Fruit fly (Drosophila melanogaster) whole organism: Measurements from ENCODE around the gene CG4374.

Source experiments
- CG8478 ChIP-seq: fragments of >200 bp; optimal IDR thresholded peaks from 2 replicates; lab custom pipeline; 2018; ENCODE audit warnings: inconsistent platforms
- Dll ChIP-seq: fragments of >200 bp; optimal IDR thresholded peaks from 2 replicates; lab custom pipeline; 2017
- EcR ChIP-seq, 2 experiments: fragments of >200 bp; optimal IDR thresholded peaks; 2 replicates each; lab custom pipeline; 2017; ENCODE audit warnings: missing biosample characterization in 2 of 2, missing genetic modification characterization in 2 of 2, missing genetic modification reagents in 2 of 2
- pan ChIP-seq: fragments of >200 bp; optimal IDR thresholded peaks from 2 replicates; lab custom pipeline; 2017
- psq ChIP-seq: fragments of >200 bp; optimal IDR thresholded peaks from 2 replicates; lab custom pipeline; 2017
- usp ChIP-seq: fragments of >200 bp; optimal IDR thresholded peaks from 2 replicates; lab custom pipeline; 2017; ENCODE audit warnings: missing biosample characterization, missing genetic modification characterization, mixed read lengths

Gene CG4374

dm6 chr3R:23487201-23487600, 15.1 kb upstream of the CG4374 start, which contains the start of gene Ir94h:
Gene Ir94h, plus strand, starts transcription at chr3R:23487501.
- no peak for TF ChIP-seq Dll
- TF ChIP-seq pan (lab: Kevin White, UChicago): no peak
- TF ChIP-seq psq (lab: Kevin White, UChicago): no peak
- no peak for TF ChIP-seq CG8478 (lab: Kevin White, UChicago)
- no peak for TF ChIP-seq usp (GFP tag; lab: Kevin White, UChicago)
- TF ChIP-seq EcR (GFP tag; optimal IDR thresholded peaks at IDR 0.05; lab: Kevin White, UChicago): no peak

- no peak for TF ChIP-seq usp (GFP tag; lab: Kevin White, UChicago)
- no peak for TF ChIP-seq Dll
- no peak for TF ChIP-seq CG8478 (lab: Kevin White, UChicago)
- no peak for TF ChIP-seq pan (lab: Kevin White, UChicago)
- no peak for TF ChIP-seq EcR (GFP tag; optimal IDR thresholded peaks at IDR 0.05; lab: Kevin White, UChicago)
- no peak for TF ChIP-seq psq (lab: Kevin White, UChicago)
Measured at dm6 chr3R:23486743-23487142, 14.7 kb upstream of the CG4374 start.

DNA sequence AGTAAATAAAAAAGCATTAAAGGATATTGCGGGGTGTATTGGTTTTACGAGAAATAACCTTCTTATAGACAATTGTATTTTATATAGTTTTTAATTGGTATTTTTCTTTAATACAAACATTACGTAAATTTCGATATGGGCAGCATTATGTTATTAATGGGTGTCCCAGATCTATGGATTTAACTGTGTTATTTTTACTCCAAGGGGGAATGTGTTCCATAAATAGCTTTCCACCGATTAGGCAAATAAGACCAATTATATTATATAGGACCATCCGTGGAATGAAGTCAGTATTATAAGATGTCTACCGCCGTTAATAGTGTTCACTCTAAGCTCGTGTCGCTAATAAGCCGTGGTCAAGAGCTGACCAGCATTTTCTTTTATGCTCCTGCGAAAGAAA, 11.5 kb upstream of the CG4374 start, which contains the start of gene Ir94g:
Gene Ir94g, plus strand, starts transcription at position 301 of the 400 bp plus-strand sequence.
- TF ChIP-seq EcR (GFP tag; optimal IDR thresholded peaks at IDR 0.05; lab: Kevin White, UChicago) (no peak), CG8478 (lab: Kevin White, UChicago) (no peak), usp (GFP tag; lab: Kevin White, UChicago) (no peak), Dll (no peak), psq (lab: Kevin White, UChicago) (no peak), pan (lab: Kevin White, UChicago) (no peak)

- TF ChIP-seq EcR (GFP tag; optimal IDR thresholded peaks at IDR 0.05; lab: Kevin White, UChicago): no peak
- no peak for TF ChIP-seq psq (lab: Kevin White, UChicago)
- TF ChIP-seq pan (lab: Kevin White, UChicago): no peak
- TF ChIP-seq usp (GFP tag; lab: Kevin White, UChicago): no peak
- TF ChIP-seq CG8478 (lab: Kevin White, UChicago): no peak
- TF ChIP-seq Dll: no peak
Measured at dm6 chr3R:23481249-23481915, 9.3 kb upstream of the CG4374 start, which contains the start of gene Ir94f. Gene Ir94f, plus strand, starts transcription at chr3R:23481865.

- TF ChIP-seq Dll (no peak), pan (lab: Kevin White, UChicago) (no peak), CG8478 (lab: Kevin White, UChicago) (no peak), psq (lab: Kevin White, UChicago) (no peak), usp (GFP tag; lab: Kevin White, UChicago) (no peak), EcR (GFP tag; optimal IDR thresholded peaks at IDR 0.05; lab: Kevin White, UChicago) (no peak)
Measured at dm6 chr3R:23476085-23476484, 4.0 kb upstream of the CG4374 start.

dm6 chr3R:23460667-23461066, 11.4 kb downstream of the CG4374 start:
- TF ChIP-seq usp (GFP tag; lab: Kevin White, UChicago) (no peak), psq (lab: Kevin White, UChicago) (no peak), EcR (GFP tag; optimal IDR thresholded peaks at IDR 0.05; lab: Kevin White, UChicago) (no peak), CG8478 (lab: Kevin White, UChicago) (no peak), pan (lab: Kevin White, UChicago) (no peak), Dll (no peak)

DNA sequence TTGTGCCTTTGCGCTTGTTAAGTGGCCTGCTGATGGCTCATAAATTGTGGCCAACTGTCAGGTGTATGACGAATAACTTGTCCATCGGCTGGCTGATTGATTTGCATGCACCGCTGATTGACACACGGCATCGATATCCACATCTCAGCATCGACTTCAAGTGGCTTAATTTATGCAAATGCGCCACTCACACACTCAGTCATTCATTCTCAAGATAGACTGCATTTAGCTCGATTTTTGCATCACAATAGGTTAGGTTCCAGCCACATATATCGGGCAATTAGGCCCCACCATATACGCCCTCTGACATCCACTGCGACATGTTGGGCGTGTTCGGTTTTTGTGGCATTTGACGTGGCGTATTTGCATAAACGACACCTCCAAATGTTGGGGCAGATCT, 16.2 kb downstream of the CG4374 start:
- TF ChIP-seq usp (GFP tag; lab: Kevin White, UChicago) (no peak), Dll (no peak), EcR (GFP tag; optimal IDR thresholded peaks at IDR 0.05; lab: Kevin White, UChicago) (no peak), psq (lab: Kevin White, UChicago) (no peak), CG8478 (lab: Kevin White, UChicago) (no peak), pan (lab: Kevin White, UChicago) (no peak)

- no peak for TF ChIP-seq CG8478 (lab: Kevin White, UChicago)
- TF ChIP-seq Dll: no peak
- no peak for TF ChIP-seq EcR (GFP tag; optimal IDR thresholded peaks at IDR 0.05; lab: Kevin White, UChicago)
- no peak for TF ChIP-seq psq (lab: Kevin White, UChicago)
- no peak for TF ChIP-seq pan (lab: Kevin White, UChicago)
- no peak for TF ChIP-seq usp (GFP tag; lab: Kevin White, UChicago)
Measured at dm6 chr3R:23445249-23445916, 26.7 kb downstream of the CG4374 start.

DNA sequence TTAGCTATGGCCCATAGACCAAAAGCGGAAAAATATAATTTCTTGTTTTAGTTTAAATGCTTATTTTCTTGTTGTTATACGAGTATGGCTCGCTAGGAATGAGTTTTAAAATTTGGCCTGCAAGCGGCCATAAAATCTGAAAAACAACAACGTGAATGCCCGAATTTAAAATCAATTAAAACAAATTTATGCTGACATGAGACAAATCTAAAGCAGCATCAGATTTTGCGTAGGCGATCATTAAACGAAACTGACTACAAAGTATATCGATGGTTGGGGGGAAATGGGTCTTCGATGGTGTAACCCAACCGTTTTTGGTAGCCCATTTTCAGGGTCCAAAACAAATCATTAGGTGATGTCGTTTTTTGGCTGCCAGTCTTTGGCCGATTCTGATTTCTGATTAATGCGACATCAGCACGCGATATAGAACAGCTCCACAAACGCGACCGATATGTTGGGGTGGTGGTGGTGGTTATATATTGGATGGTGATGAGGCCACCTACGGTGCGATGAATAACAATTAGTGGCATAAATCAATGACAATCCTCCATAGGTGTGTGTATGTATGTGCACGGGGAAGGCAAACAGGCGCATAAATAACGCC, 33.8 kb downstream of the CG4374 start:
- TF ChIP-seq pan (lab: Kevin White, UChicago) (no peak), Dll (no peak), psq (lab: Kevin White, UChicago) (no peak), usp (GFP tag; lab: Kevin White, UChicago) (no peak), CG8478 (lab: Kevin White, UChicago) (no peak), EcR (GFP tag; optimal IDR thresholded peaks at IDR 0.05; lab: Kevin White, UChicago) (no peak)

DNA sequence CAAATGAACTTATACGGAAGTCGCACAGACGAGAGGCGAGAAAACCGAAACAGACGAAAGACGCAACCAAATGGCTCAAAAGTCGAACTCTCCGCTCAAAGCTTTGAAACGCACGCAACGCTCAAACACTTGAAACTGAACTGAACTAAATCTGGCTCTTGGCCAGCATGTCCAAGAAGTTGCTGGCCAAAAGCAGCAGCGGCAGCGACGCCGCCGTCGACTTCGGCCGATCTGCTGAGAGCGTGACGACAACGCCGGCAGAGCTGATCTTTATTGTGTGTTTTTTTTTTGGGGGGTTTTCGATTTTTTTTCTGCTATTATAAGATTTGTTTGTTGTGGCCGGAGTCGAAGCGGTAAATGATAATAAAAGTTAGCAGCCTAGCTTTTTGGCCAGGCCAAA, 40.7 kb downstream of the CG4374 start:
- TF ChIP-seq EcR (GFP tag; optimal IDR thresholded peaks at IDR 0.05; lab: Kevin White, UChicago) (no peak), psq (lab: Kevin White, UChicago) (no peak), Dll (no peak), usp (GFP tag; lab: Kevin White, UChicago) (no peak)

- TF ChIP-seq Dll (no peak), psq (lab: Kevin White, UChicago) (no peak), CG8478 (lab: Kevin White, UChicago) (no peak)
Measured at dm6 chr3R:23425929-23426328, 46.1 kb downstream of the CG4374 start, which contains the start of gene CG43694. Gene CG43694, minus strand, starts transcription at chr3R:23426029.
